Worm (Caenorhabditis elegans) whole organism, L4/young adult: Measurements from ENCODE around the gene T05C1.2.

ENCODE experiments used
- W03F9.2 ChIP-seq: fragments of 150-350 bp; optimal IDR thresholded peaks from 2 replicates; lab custom pipeline; 2014; ENCODE audit warnings: missing biosample characterization, missing genetic modification characterization
- dao-5 ChIP-seq: sonication (generic microtip); optimal IDR thresholded peaks from 2 replicates; lab custom pipeline; 2016; ENCODE audit warnings: missing genotype, missing genetic modification characterization, moderate library complexity, missing compliant biosample characterization

ce11 chrII:4467869-4468268 is 14.1 kb downstream of the T05C1.2 start, which contains the start of gene W06B4.2:
- TF ChIP-seq W03F9.2 (tag; lab: Kevin White, UChicago), result no peak
- TF ChIP-seq dao-5 (tag; lab: Kevin White, UChicago), result no peak
